Fruit fly (Drosophila melanogaster): ENCODE measurements around the gene CG15347.

Gene CG15347

DNA sequence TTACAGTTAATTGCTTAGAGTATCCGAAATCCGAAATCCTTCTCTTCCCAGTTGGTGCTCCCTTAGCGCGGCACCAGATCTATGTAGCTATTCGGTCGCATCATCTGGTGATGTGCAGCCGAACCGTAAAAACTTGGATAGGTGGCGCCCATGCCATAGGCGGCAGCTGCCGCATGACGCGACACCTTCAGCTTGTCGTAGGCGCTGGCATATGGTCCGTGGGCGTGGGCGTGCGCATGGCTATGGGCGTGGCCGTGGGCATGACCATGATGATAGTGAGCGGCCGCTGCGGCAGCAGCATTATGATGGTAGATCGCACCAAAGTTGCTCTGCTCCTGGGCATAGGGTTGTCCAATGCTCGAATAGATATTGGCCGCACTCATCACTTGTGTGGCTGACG, 12.5 kb downstream of the CG15347 start:
- TF ChIP-seq lz (GFP tag; optimal IDR thresholded peaks at IDR 0.05) (no peak), Smox (GFP tag; optimal IDR thresholded peaks at IDR 0.05) (no peak), CG6163 (GFP tag; IDR thresholded peaks at IDR 0.05) (no peak), CG11902 (GFP tag; optimal IDR thresholded peaks at IDR 0.05) (no peak), cyc (GFP tag; optimal IDR thresholded peaks at IDR 0.05) (no peak), Blimp-1 (GFP tag; optimal IDR thresholded peaks at IDR 0.05) (no peak), pdm3 (GFP tag; optimal IDR thresholded peaks at IDR 0.05) (no peak), Eip93F (GFP tag; optimal IDR thresholded peaks at IDR 0.05) (no peak), OdsH (GFP tag; optimal IDR thresholded peaks at IDR 0.05) (no peak), Gug (GFP tag; IDR thresholded peaks at IDR 0.05) (no peak), CG3032 (tag; optimal IDR thresholded peaks at IDR 0.05) (no peak), CG11762 (GFP tag; optimal IDR thresholded peaks at IDR 0.05; ENCODE audit: insufficient read depth) (no peak), Sox102F (GFP tag; optimal IDR thresholded peaks at IDR 0.05) (no peak), CG3919 (GFP tag; optimal IDR thresholded peaks at IDR 0.05) (no peak), fkh (GFP tag; optimal IDR thresholded peaks at IDR 0.05) (no peak), vri (GFP tag; optimal IDR thresholded peaks at IDR 0.05) (no peak), Lpt (GFP tag; optimal IDR thresholded peaks at IDR 0.05) (no peak), Hr39 (GFP tag; optimal IDR thresholded peaks at IDR 0.05) (no peak)

dm6 chrX:8447166-8447565, 13.5 kb downstream of the CG15347 start:
- no peak for TF ChIP-seq Eip93F (GFP tag; optimal IDR thresholded peaks at IDR 0.05)
- TF ChIP-seq CG6163 (GFP tag; IDR thresholded peaks at IDR 0.05), result no peak
- no peak for TF ChIP-seq fd59A (GFP tag; optimal IDR thresholded peaks at IDR 0.05)
- no peak for TF ChIP-seq CG7368 (GFP tag; optimal IDR thresholded peaks at IDR 0.05)
- TF ChIP-seq Sox14 (GFP tag; optimal IDR thresholded peaks at IDR 0.05), result no peak
- TF ChIP-seq CG6808 (GFP tag; optimal IDR thresholded peaks at IDR 0.05), result no peak
- TF ChIP-seq dsx (GFP tag; optimal IDR thresholded peaks at IDR 0.05; ENCODE audit: poor library complexity, severe bottlenecking), result no peak
- no peak for TF ChIP-seq CG3032 (tag; optimal IDR thresholded peaks at IDR 0.05)
- no peak for TF ChIP-seq Gug (GFP tag; IDR thresholded peaks at IDR 0.05)
- no peak for TF ChIP-seq CG3919 (GFP tag; optimal IDR thresholded peaks at IDR 0.05)
- no peak for TF ChIP-seq CG9139 (GFP tag; optimal IDR thresholded peaks at IDR 0.05)
- no peak for TF ChIP-seq lz (GFP tag; optimal IDR thresholded peaks at IDR 0.05)
- no peak for TF ChIP-seq topi (GFP tag; optimal IDR thresholded peaks at IDR 0.05)
- no peak for TF ChIP-seq CG32006 (GFP tag; optimal IDR thresholded peaks at IDR 0.05)
- TF ChIP-seq esn (GFP tag; optimal IDR thresholded peaks at IDR 0.05), result no peak
- no peak for TF ChIP-seq CG34406 (GFP tag; optimal IDR thresholded peaks at IDR 0.05)
- no peak for TF ChIP-seq OdsH (GFP tag; optimal IDR thresholded peaks at IDR 0.05)
- TF ChIP-seq svp (GFP tag), result no peak
- TF ChIP-seq eg (GFP tag; IDR thresholded peaks at IDR 0.05), result no peak

DNA sequence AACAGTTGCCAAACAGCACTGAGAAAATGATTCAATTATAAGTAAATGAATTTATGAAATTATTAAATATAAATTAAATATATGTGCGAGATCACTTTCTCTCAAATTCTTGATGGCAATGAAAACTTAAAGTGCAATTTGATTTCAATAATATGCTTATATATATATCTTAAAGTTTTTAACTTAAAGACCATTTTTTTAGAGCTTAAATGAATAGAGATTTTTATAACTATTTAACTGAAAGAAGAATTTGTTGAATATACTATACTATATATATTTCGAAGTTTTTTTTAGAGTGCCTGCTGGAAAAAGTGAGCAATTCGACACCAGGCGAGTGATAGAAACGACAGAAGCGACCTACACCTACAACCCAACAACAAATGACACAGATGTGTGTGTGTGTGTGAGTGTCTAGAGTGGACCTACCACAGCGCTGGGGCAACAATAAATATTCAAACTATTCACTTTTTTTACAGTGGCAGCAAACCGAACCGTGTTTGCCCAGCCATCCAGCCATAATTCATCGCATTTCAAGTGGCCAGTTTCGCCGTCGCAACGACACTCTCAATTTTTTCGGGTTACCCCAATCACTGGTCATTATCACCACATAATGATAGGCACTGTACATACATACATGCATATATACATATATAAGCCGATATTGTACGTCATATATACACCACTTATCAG, 15.7 kb downstream of the CG15347 start:
- TF ChIP-seq esn (GFP tag; optimal IDR thresholded peaks at IDR 0.05) (peak; percentile 14), Ets21C (GFP tag; optimal IDR thresholded peaks at IDR 0.05) (no peak)

DNA sequence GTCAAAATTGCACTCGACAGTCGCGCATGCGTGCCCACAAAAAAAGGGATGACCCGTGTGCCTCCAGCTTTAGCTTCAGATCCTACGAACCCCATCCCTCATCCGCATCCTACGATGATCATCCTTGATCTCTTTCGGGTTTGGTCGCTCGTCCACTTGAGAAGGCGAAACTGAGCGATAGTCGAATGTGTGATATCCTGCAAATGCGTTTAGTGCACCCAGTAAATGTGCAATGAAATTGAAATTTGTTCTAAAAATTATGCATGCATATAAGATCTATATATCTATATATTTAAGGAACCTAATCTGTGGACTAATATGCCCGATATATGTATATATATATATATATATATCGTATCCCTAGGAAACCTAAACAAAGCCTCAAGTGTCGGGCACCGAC, 16.4 kb downstream of the CG15347 start:
- TF ChIP-seq Hr38 (GFP tag; optimal IDR thresholded peaks at IDR 0.05) (no peak), CG6792 (GFP tag; optimal IDR thresholded peaks at IDR 0.05) (no peak), CG31627 (GFP tag; optimal IDR thresholded peaks at IDR 0.05) (no peak), Met (GFP tag; optimal IDR thresholded peaks at IDR 0.05) (no peak), ss (GFP tag; optimal IDR thresholded peaks at IDR 0.05) (no peak), Hr4 (GFP tag; optimal IDR thresholded peaks at IDR 0.05) (no peak)
